Fruit fly (Drosophila melanogaster): Measurements from ENCODE around the gene Oseg2.

Gene Oseg2

dm6 chr3L:2253962-2254662 is 24.7 kb downstream of the Oseg2 start:
- TF ChIP-seq pan (optimal IDR thresholded peaks at IDR 0.05) (no peak), Hr83 (GFP tag; optimal IDR thresholded peaks at IDR 0.05; ENCODE audit: poor library complexity, severe bottlenecking) (peak; percentile 64), OdsH (GFP tag; optimal IDR thresholded peaks at IDR 0.05) (no peak)

DNA sequence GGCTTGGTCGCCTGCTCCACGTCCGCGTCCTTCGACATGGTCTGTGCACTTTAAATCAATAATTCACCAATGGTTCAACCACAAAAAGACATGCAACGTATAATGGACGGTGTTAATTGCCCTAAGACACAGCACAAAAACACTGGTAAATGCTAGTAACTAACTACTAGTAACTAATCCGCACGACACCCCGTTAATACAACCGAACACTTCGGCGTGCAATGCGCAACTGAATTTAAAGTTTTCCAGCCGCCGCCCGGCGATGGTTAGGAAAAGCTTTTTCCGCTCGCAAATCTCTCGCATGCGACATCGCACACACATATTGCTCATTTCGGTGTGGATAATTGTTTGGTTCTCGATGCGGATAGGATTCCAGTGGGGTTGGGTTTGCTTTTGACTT is 26.3 kb downstream of the Oseg2 start:
- TF ChIP-seq CG32264 (GFP tag; optimal IDR thresholded peaks at IDR 0.05) = no peak
- no peak for TF ChIP-seq jim (GFP tag; optimal IDR thresholded peaks at IDR 0.05)
- TF ChIP-seq sage (GFP tag; optimal IDR thresholded peaks at IDR 0.05) = no peak
- TF ChIP-seq usp (GFP tag; optimal IDR thresholded peaks at IDR 0.05) = no peak
- no peak for TF ChIP-seq dsf (GFP tag; optimal IDR thresholded peaks at IDR 0.05; ENCODE audit: borderline replicate concordance)
- no peak for TF ChIP-seq br (GFP tag; optimal IDR thresholded peaks at IDR 0.05)

DNA sequence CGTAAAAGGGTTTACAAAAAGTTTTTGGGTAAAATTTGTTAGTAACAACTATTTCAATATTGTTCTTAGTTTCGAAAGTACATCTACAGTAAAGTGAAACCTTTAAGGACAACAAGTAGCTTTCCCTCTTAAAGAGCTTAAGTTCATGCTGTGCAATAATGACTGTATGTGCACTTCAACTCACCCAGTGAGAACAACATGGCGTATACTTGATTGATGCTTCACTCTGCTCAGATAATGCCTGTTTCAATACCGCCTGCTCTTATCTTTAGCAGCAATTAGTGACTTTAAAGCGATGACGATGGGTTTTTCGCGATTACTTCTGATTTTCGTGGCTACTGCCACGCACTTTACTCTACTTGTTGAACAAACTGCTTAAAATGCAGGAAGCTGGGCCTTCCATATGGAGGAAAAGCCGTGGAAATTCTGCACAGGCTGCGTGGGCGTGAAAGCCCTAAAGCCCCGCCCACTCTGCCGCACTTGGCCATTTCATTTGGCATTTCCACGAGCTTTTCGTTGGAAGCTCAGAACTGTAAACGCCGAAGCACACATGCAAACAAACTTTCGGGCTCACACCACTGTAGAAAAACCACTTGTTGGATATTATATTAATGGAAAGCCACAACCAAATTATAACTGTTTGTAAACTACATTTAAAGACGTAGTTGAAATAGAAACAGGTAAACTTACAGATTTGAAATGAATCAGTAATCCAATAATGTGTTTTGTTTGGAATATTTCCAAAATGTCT is 27.2 kb downstream of the Oseg2 start:
- no peak for TF ChIP-seq Hnf4 (GFP tag; optimal IDR thresholded peaks at IDR 0.05)
- no peak for TF ChIP-seq CG9705 (GFP tag; optimal IDR thresholded peaks at IDR 0.05)
- no peak for TF ChIP-seq h (GFP tag; optimal IDR thresholded peaks at IDR 0.05)
- no peak for TF ChIP-seq jim (GFP tag; optimal IDR thresholded peaks at IDR 0.05)
- no peak for TF ChIP-seq Jra (GFP tag; optimal IDR thresholded peaks at IDR 0.05)
- TF ChIP-seq CrebA (GFP tag; optimal IDR thresholded peaks at IDR 0.05; ENCODE audit: borderline replicate concordance) = no peak
- TF ChIP-seq foxo (GFP tag; optimal IDR thresholded peaks at IDR 0.05) = no peak
- no peak for TF ChIP-seq Dfd (GFP tag; optimal IDR thresholded peaks at IDR 0.05)
- TF ChIP-seq woc (GFP tag; optimal IDR thresholded peaks at IDR 0.05) = no peak

DNA sequence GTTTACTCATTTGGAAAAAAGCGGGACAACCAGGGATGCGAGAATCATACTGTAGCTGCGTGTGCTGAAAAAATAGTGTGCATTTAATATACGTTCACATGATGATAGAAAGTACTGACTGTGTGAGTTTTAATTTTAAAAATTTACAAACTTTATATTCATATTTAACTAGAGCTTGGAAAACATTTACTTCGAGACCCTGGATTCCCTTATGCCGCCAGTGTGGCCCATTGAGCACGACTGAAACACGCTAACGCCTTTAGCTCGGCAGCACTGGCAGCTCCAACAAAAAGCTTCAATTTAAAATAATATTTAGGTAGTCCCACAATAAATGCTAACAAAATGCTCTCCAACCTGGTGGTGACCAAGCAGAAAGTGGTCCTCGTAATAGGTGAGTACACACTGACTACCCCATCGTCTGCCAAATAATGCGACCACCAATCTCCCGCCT is 28.0 kb downstream of the Oseg2 start, which contains the start of the genes CG1275 and Elp5:
Gene CG1275, minus strand, starts transcription at position 12 of the 451 bp plus-strand sequence.
Gene Elp5, plus strand, starts transcription at position 45 of the 451 bp plus-strand sequence.
- TF ChIP-seq lola (GFP tag; optimal IDR thresholded peaks at IDR 0.05) (no peak), Hr83 (GFP tag; optimal IDR thresholded peaks at IDR 0.05; ENCODE audit: poor library complexity, severe bottlenecking) (peak; percentile 98), dl (GFP tag; optimal IDR thresholded peaks at IDR 0.05; ENCODE audit: insufficient read depth in 1 of 2, partially characterized antibody in 2 of 2) (no peak), woc (GFP tag; optimal IDR thresholded peaks at IDR 0.05) (peak; percentile 95), sage (GFP tag; optimal IDR thresholded peaks at IDR 0.05) (peak; percentile 94), OdsH (GFP tag; optimal IDR thresholded peaks at IDR 0.05) (peak; percentile 97), psq (GFP tag; optimal IDR thresholded peaks at IDR 0.05) (peak; percentile 95), dmrt93B (GFP tag; optimal IDR thresholded peaks at IDR 0.05) (peak; percentile 95), dsf (GFP tag; optimal IDR thresholded peaks at IDR 0.05; ENCODE audit: borderline replicate concordance) (no peak), GATAd (GFP tag; optimal IDR thresholded peaks at IDR 0.05) (peak; percentile 95), Sp1 (GFP tag; optimal IDR thresholded peaks at IDR 0.05) (peak; percentile 98), Myc (optimal IDR thresholded peaks at IDR 0.05) (peak; percentile 31), jim (GFP tag; optimal IDR thresholded peaks at IDR 0.05) (peak; percentile 85), Mio (GFP tag; optimal IDR thresholded peaks at IDR 0.05) (peak; percentile 91), br (GFP tag; optimal IDR thresholded peaks at IDR 0.05) (peak; percentile 99), Jra (GFP tag; optimal IDR thresholded peaks at IDR 0.05) (peak; percentile 97), Abd-B (GFP tag; optimal IDR thresholded peaks at IDR 0.05) (no peak), Dif (GFP tag; optimal IDR thresholded peaks at IDR 0.05; ENCODE audit: partially characterized antibody) (no peak), Rel (GFP tag; optimal IDR thresholded peaks at IDR 0.05) (peak; percentile 95), Rel (tag; optimal IDR thresholded peaks at IDR 0.05) (peak; percentile 94), rgr (GFP tag; optimal IDR thresholded peaks at IDR 0.05) (peak; percentile 99), Vsx2 (GFP tag; optimal IDR thresholded peaks at IDR 0.05; ENCODE audit: partially characterized antibody) (no peak), HLH106 (tag; optimal IDR thresholded peaks at IDR 0.05) (peak; percentile 99), brk (GFP tag; optimal IDR thresholded peaks at IDR 0.05) (no peak), CG32264 (GFP tag; optimal IDR thresholded peaks at IDR 0.05) (peak; percentile 96), CG9705 (GFP tag; optimal IDR thresholded peaks at IDR 0.05) (peak; percentile 97), Hnf4 (GFP tag; optimal IDR thresholded peaks at IDR 0.05) (peak; percentile 98), h (GFP tag; optimal IDR thresholded peaks at IDR 0.05) (peak; percentile 100), Hr78 (GFP tag; optimal IDR thresholded peaks at IDR 0.05) (no peak), foxo (GFP tag; optimal IDR thresholded peaks at IDR 0.05) (peak; percentile 91 to 98), fru (GFP tag; optimal IDR thresholded peaks at IDR 0.05) (peak; percentile 97), N (GFP tag; optimal IDR thresholded peaks at IDR 0.05) (no peak), ey (GFP tag; optimal IDR thresholded peaks at IDR 0.05) (peak; percentile 98), sv (GFP tag; optimal IDR thresholded peaks at IDR 0.05) (peak; percentile 96)
